Fruit fly (Drosophila melanogaster) Kc167 (cell line): ENCODE measurements around the gene PolrMT.

Experiments
- Myc ChIP-seq: fragments of >200 bp; optimal IDR thresholded peaks from 2 replicates; lab custom pipeline; 2017; ENCODE audit warnings: missing external identifiers
- h ChIP-seq: fragments of >200 bp; optimal IDR thresholded peaks from 3 replicates; lab custom pipeline; 2018; ENCODE audit warnings: missing external identifiers

DNA sequence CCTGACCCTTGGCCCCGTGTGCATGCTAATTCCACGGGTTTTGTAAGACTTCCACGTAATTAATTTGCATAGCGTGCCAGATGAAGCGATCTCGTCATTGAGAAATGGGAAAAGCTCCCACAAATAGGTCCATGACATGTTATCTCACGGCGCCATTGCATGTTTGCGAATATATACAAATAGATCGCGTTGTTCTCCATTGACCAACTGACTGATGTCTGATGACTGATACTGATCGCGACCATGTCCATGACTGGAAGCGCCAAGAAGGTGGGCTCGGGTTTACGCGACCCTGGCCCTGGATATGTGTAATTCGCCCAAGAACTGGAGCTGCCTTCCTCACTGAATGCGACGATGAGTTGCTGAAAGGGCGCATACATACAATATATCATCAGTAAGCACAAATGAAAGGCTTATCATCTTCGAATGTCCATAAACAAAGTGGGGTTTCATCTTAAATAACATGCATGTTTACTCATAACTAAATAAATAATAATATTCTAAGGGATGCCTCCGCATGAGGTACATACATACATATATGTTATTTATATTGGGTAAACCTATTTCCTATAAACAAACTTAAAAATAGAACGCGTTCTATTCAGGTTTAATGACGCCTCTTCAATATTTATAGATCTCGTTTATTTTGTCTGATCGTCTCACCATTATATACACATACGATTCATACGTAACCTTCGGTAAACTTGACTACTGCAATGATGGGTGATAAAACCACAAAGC is 15.1 kb upstream of the PolrMT start:
- TF ChIP-seq Myc (lab: Kevin White, UChicago), result no peak
- no peak for TF ChIP-seq h (lab: Kevin White, UChicago)
